Worm (Caenorhabditis elegans) whole organism, young adult: ENCODE measurements around the gene Y57A10A.24.

Experiments
- B0035.1 ChIP-seq: sonication (generic microtip); optimal IDR thresholded peaks from 2 replicates; lab custom pipeline; 2016; ENCODE audit warnings: missing genetic modification characterization, mild to moderate bottlenecking, missing compliant biosample characterization, missing genotype, missing genetic modification reagents
- C06A6.2 ChIP-seq: fragments of 200-800 bp; sonication (Bioruptor generic); conservative IDR thresholded peaks from 2 replicates; pipeline ENCODE4 v1.3.6; 2022; ENCODE audit warnings: missing genetic modification characterization, missing compliant biosample characterization
- F10E7.11 ChIP-seq: sonication (generic microtip); optimal IDR thresholded peaks from 2 replicates; lab custom pipeline; 2017; ENCODE audit warnings: mild to moderate bottlenecking, missing genetic modification characterization, moderate library complexity, missing compliant biosample characterization
- F33H1.4 ChIP-seq: fragments of 200-800 bp; sonication (Bioruptor generic); IDR thresholded peaks from 2 replicates; pipeline ENCODE4 v1.3.6; 2022; ENCODE audit warnings: missing genetic modification reagents, missing genetic modification characterization, missing compliant biosample characterization
- F37B4.10 ChIP-seq: fragments of 200-800 bp; sonication (Bioruptor generic); IDR thresholded peaks from 2 replicates; pipeline ENCODE4 v1.3.6; 2022; ENCODE audit warnings: missing genetic modification characterization, missing compliant biosample characterization
- F39B2.1 ChIP-seq: fragments of 200-800 bp; sonication (Bioruptor generic); IDR thresholded peaks from 2 replicates; pipeline ENCODE4 v1.3.6; 2022; ENCODE audit warnings: missing genetic modification reagents, missing genetic modification characterization, missing compliant biosample characterization
- F55B11.4 ChIP-seq: sonication (generic microtip); optimal IDR thresholded peaks from 2 replicates; lab custom pipeline; 2016; ENCODE audit warnings: missing compliant biosample characterization, missing genetic modification characterization, borderline replicate concordance; ENCODE audit not compliant: insufficient read depth
- K12H6.12 ChIP-seq: fragments of 200-800 bp; sonication (Bioruptor generic); optimal IDR thresholded peaks from 2 replicates; lab custom pipeline; 2018; ENCODE audit warnings: mild to moderate bottlenecking, missing genetic modification characterization, missing compliant biosample characterization
- Y79H2A.3 ChIP-seq: fragments of 200-800 bp; sonication (Bioruptor generic); conservative IDR thresholded peaks from 2 replicates; pipeline ENCODE4 v1.3.6; 2022; ENCODE audit warnings: missing genetic modification reagents, missing genetic modification characterization, missing compliant biosample characterization
- ZK185.1 ChIP-seq: sonication (generic microtip); optimal IDR thresholded peaks from 2 replicates; lab custom pipeline; 2016; ENCODE audit warnings: mild to moderate bottlenecking, missing genetic modification characterization, missing compliant biosample characterization; ENCODE audit not compliant: poor library complexity, severe bottlenecking
- aptf-3 ChIP-seq: fragments of 200-800 bp; sonication (Bioruptor generic); IDR thresholded peaks from 2 replicates; pipeline ENCODE4 v1.3.6; 2022; ENCODE audit warnings: missing genetic modification characterization, missing compliant biosample characterization
- atf-7 ChIP-seq: sonication (generic microtip); optimal IDR thresholded peaks from 2 replicates; lab custom pipeline; 2017; ENCODE audit warnings: mild to moderate bottlenecking, missing genetic modification characterization, missing compliant biosample characterization
- athp-1 ChIP-seq: sonication (generic microtip); optimal IDR thresholded peaks from 2 replicates; lab custom pipeline; 2017; ENCODE audit warnings: mild to moderate bottlenecking, missing genetic modification characterization, missing compliant biosample characterization
- attf-3 ChIP-seq: fragments of 200-800 bp; sonication (Bioruptor generic); conservative IDR thresholded peaks from 2 replicates; pipeline ENCODE4 v1.3.6; 2022; ENCODE audit warnings: missing genetic modification reagents, missing genetic modification characterization, missing compliant biosample characterization
- attf-5 ChIP-seq: fragments of 200-800 bp; sonication (Bioruptor generic); optimal IDR thresholded peaks from 2 replicates; lab custom pipeline; 2018; ENCODE audit warnings: mild to moderate bottlenecking, missing genetic modification characterization, missing compliant biosample characterization
- attf-6 ChIP-seq: fragments of 200-800 bp; sonication (Bioruptor generic); IDR thresholded peaks from 2 replicates; pipeline ENCODE4 v1.3.6; 2022; ENCODE audit warnings: missing genetic modification reagents, missing genetic modification characterization, missing compliant biosample characterization
- bed-1 ChIP-seq: fragments of 200-800 bp; sonication (Bioruptor generic); IDR thresholded peaks from 2 replicates; pipeline ENCODE4 v1.3.6; 2022; ENCODE audit warnings: missing genetic modification reagents, missing genetic modification characterization, missing compliant biosample characterization
- bed-2 ChIP-seq: fragments of 200-800 bp; sonication (Bioruptor generic); IDR thresholded peaks from 2 replicates; pipeline ENCODE4 v1.3.6; 2022; ENCODE audit warnings: missing genetic modification reagents, missing genetic modification characterization, missing compliant biosample characterization
- ceh-100 ChIP-seq: fragments of 200-800 bp; sonication (Bioruptor generic); IDR thresholded peaks from 2 replicates; pipeline ENCODE4 v1.3.6; 2022; ENCODE audit warnings: missing genetic modification reagents, missing genetic modification characterization, missing compliant biosample characterization
- ceh-27 ChIP-seq: fragments of 200-800 bp; sonication (Bioruptor generic); optimal IDR thresholded peaks from 2 replicates; lab custom pipeline; 2018; ENCODE audit warnings: mild to moderate bottlenecking, missing genetic modification characterization, moderate library complexity, missing compliant biosample characterization
- ceh-40 ChIP-seq: fragments of 200-800 bp; sonication (Bioruptor generic); IDR thresholded peaks from 2 replicates; pipeline ENCODE4 v1.3.6; 2022; ENCODE audit warnings: missing genetic modification characterization, missing compliant biosample characterization
- ceh-58 ChIP-seq: fragments of 200-800 bp; sonication (Bioruptor generic); IDR thresholded peaks from 2 replicates; pipeline ENCODE4 v1.3.6; 2022; ENCODE audit warnings: missing genetic modification characterization, missing compliant biosample characterization
- dox-1 ChIP-seq: fragments of 200-800 bp; sonication (Bioruptor generic); IDR thresholded peaks from 2 replicates; pipeline ENCODE4 v1.3.6; 2022; ENCODE audit warnings: missing genetic modification reagents, missing genetic modification characterization, missing compliant biosample characterization
- efl-1 ChIP-seq: fragments of 150-350 bp; optimal IDR thresholded peaks from 2 replicates; lab custom pipeline; 2014; ENCODE audit warnings: missing biosample characterization, missing genetic modification reagents, missing genetic modification characterization
- gei-17 ChIP-seq: fragments of 200-800 bp; sonication (Bioruptor generic); optimal IDR thresholded peaks from 2 replicates; lab custom pipeline; 2018; ENCODE audit warnings: mild to moderate bottlenecking, missing genetic modification characterization, missing compliant biosample characterization
- hmg-1.2 ChIP-seq: fragments of 200-800 bp; sonication (Bioruptor generic); IDR thresholded peaks from 2 replicates; pipeline ENCODE4 v1.3.6; 2022; ENCODE audit warnings: missing genetic modification reagents, missing genetic modification characterization, missing compliant biosample characterization
- lin-54 ChIP-seq: fragments of 200-800 bp; sonication (Bioruptor generic); optimal IDR thresholded peaks from 2 replicates; lab custom pipeline; 2018; ENCODE audit warnings: mild to moderate bottlenecking, missing genetic modification characterization, missing compliant biosample characterization
- madf-3 ChIP-seq: fragments of 200-800 bp; sonication (Bioruptor generic); IDR thresholded peaks from 2 replicates; pipeline ENCODE4 v1.3.6; 2022; ENCODE audit warnings: missing genetic modification reagents, missing genetic modification characterization, missing compliant biosample characterization
- madf-6 ChIP-seq: fragments of 200-800 bp; sonication (Bioruptor generic); IDR thresholded peaks from 2 replicates; pipeline ENCODE4 v1.3.6; 2022; ENCODE audit warnings: missing genetic modification reagents, missing genetic modification characterization, missing compliant biosample characterization
- madf-8 ChIP-seq: fragments of 200-800 bp; sonication (Bioruptor generic); conservative IDR thresholded peaks from 2 replicates; pipeline ENCODE4 v1.3.6; 2022; ENCODE audit warnings: missing genetic modification reagents, missing genetic modification characterization, missing compliant biosample characterization
- mcd-1 ChIP-seq: fragments of 200-800 bp; sonication (Bioruptor generic); IDR thresholded peaks from 2 replicates; pipeline ENCODE4 v1.3.6; 2022; ENCODE audit warnings: missing genetic modification reagents, missing genetic modification characterization, missing compliant biosample characterization
- nfya-1 ChIP-seq: sonication (generic microtip); optimal IDR thresholded peaks from 2 replicates; lab custom pipeline; 2017; ENCODE audit warnings: antibody characterized with exemption, missing compliant biosample characterization, missing genetic modification characterization, borderline replicate concordance; ENCODE audit not compliant: insufficient read depth
- nfyb-1 ChIP-seq: fragments of 200-800 bp; sonication (Bioruptor generic); IDR thresholded peaks from 2 replicates; pipeline ENCODE4 v1.3.6; 2022; ENCODE audit warnings: missing genetic modification reagents, missing genetic modification characterization, missing compliant biosample characterization
- nhr-90 ChIP-seq: sonication (generic microtip); optimal IDR thresholded peaks from 2 replicates; lab custom pipeline; 2016; ENCODE audit warnings: missing genotype, mild to moderate bottlenecking, missing genetic modification characterization, missing compliant biosample characterization
- pbrm-1 ChIP-seq: fragments of 200-800 bp; sonication (Bioruptor generic); IDR thresholded peaks from 2 replicates; pipeline ENCODE4 v1.3.6; 2022; ENCODE audit warnings: missing genetic modification reagents, missing genetic modification characterization, missing compliant biosample characterization
- snpc-4 ChIP-seq, 5 experiments: fragments of 150-350 bp in 1 of 5; sonication (generic microtip) in 4 of 5; optimal IDR thresholded peaks; 2 replicates each; lab custom pipeline; 2014 to 2018; ENCODE audit warnings: missing genetic modification characterization in 5 of 5, missing biosample characterization in 3 of 5, antibody characterized with exemption in 2 of 5, mild to moderate bottlenecking in 2 of 5, missing compliant biosample characterization in 2 of 5, missing genotype in 2 of 5, moderate library complexity in 2 of 5, missing genetic modification reagents in 1 of 5
- somi-1 ChIP-seq: fragments of 200-800 bp; sonication (Bioruptor generic); optimal IDR thresholded peaks from 2 replicates; lab custom pipeline; 2018; ENCODE audit warnings: mild to moderate bottlenecking, missing genetic modification characterization, missing compliant biosample characterization
- tbp1 ChIP-seq: fragments of 200-800 bp; sonication (Bioruptor generic); optimal IDR thresholded peaks from 2 replicates; lab custom pipeline; 2018; ENCODE audit warnings: mild to moderate bottlenecking, missing genetic modification characterization, missing compliant biosample characterization
- unc-130 ChIP-seq: sonication (generic microtip); optimal IDR thresholded peaks from 2 replicates; lab custom pipeline; 2016; ENCODE audit warnings: missing genetic modification reagents, missing genetic modification characterization, missing compliant biosample characterization
- zim-3 ChIP-seq: sonication (generic microtip); optimal IDR thresholded peaks from 2 replicates; lab custom pipeline; 2017; ENCODE audit warnings: mild to moderate bottlenecking, missing genetic modification characterization, moderate library complexity, missing compliant biosample characterization
- ztf-18 ChIP-seq: sonication (generic microtip); optimal IDR thresholded peaks from 2 replicates; lab custom pipeline; 2016; ENCODE audit warnings: missing genotype, mild to moderate bottlenecking, missing genetic modification characterization, missing compliant biosample characterization
- ztf-28 ChIP-seq: fragments of 200-800 bp; sonication (Bioruptor generic); IDR thresholded peaks from 2 replicates; pipeline ENCODE4 v1.3.6; 2022; ENCODE audit warnings: missing genetic modification reagents, missing genetic modification characterization, missing compliant biosample characterization

The Y57A10A.24 gene

DNA sequence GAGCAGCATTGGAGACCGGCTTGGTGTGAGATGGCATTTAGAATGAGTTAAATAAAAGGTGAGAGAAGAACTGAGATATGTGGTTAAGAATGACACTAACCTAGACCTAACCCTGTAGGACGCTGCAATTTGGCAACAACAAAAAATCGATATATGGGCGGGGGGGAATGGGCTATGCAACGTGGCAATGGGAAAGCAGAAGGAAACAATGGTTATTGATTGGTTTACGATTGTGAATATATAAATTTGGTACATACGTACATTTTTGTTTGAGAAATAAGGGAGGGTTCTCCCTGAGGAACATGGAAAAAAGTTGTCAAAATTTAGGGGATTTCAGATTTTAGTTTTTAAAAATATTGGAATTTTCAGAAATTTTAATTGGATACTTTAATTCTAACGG, 6.3 kb downstream of the Y57A10A.24 start, which contains the start of gene tag-276:
TSS of gene tag-276 (minus strand) at position 101 of the 400 bp plus-strand sequence.
- TF ChIP-seq bed-1 (no peak), ceh-27 (GFP tag; lab: Kevin White, UChicago) (no peak), F39B2.1 (GFP tag; lab: Robert Waterston, UW) (no peak), bed-2 (GFP tag; lab: Robert Waterston, UW) (no peak), ceh-100 (GFP tag; lab: Robert Waterston, UW) (no peak), nfya-1 (tag; lab: Kevin White, UChicago) (no peak), ceh-58 (GFP tag; lab: Robert Waterston, UW) (no peak), madf-6 (GFP tag; lab: Robert Waterston, UW) (no peak), F37B4.10 (GFP tag; lab: Robert Waterston, UW) (no peak), C06A6.2 (GFP tag; lab: Robert Waterston, UW) (no peak), efl-1 (no peak), mcd-1 (GFP tag; lab: Robert Waterston, UW) (no peak), atf-7 (tag; lab: Kevin White, UChicago) (no peak), lin-54 (GFP tag; lab: Kevin White, UChicago) (no peak), hmg-1.2 (GFP tag; lab: Robert Waterston, UW) (no peak), aptf-3 (no peak), ceh-40 (GFP tag; lab: Robert Waterston, UW) (no peak)
- TF ChIP-seq, all 124 proteins: peak for 0

- TF ChIP-seq tbp1 (no peak), nhr-90 (no peak), gei-17 (GFP tag; lab: Kevin White, UChicago) (no peak), ztf-18 (no peak), nfyb-1 (GFP tag; lab: Robert Waterston, UW) (no peak), ceh-58 (GFP tag; lab: Robert Waterston, UW) (no peak), athp-1 (tag; lab: Kevin White, UChicago) (no peak), somi-1 (GFP tag; lab: Kevin White, UChicago) (no peak), B0035.1 (tag; lab: Kevin White, UChicago) (no peak)
Observed at ce11 chrII:12255545-12256233, 12.9 kb downstream of the Y57A10A.24 start.

- TF ChIP-seq dox-1 (GFP tag; lab: Robert Waterston, UW) (no peak), unc-130 (GFP tag; lab: Kevin White, UChicago) (no peak), attf-3 (GFP tag; lab: Robert Waterston, UW) (no peak), ZK185.1 (no peak), ztf-28 (no peak), snpc-4 (GFP tag; optimal IDR thresholded peaks at IDR 0.05; lab: Kevin White, UChicago) (no peak), snpc-4 (tag; optimal IDR thresholded peaks at IDR 0.05; lab: Kevin White, UChicago) (no peak), K12H6.12 (no peak), F10E7.11 (tag; lab: Kevin White, UChicago) (no peak), pbrm-1 (no peak), Y79H2A.3 (GFP tag; lab: Robert Waterston, UW) (no peak), madf-8 (GFP tag; lab: Robert Waterston, UW) (no peak), F39B2.1 (GFP tag; lab: Robert Waterston, UW) (no peak), F55B11.4 (no peak), madf-3 (no peak), F33H1.4 (GFP tag; lab: Robert Waterston, UW) (no peak), zim-3 (tag; lab: Kevin White, UChicago) (no peak), attf-5 (GFP tag; lab: Kevin White, UChicago) (no peak), attf-6 (no peak)
Observed at ce11 chrII:12256528-12256927, 13.8 kb downstream of the Y57A10A.24 start, which contains the start of gene parn-2. TSS of gene parn-2 (minus strand) at chrII:12256628.
